Worm (Caenorhabditis elegans) whole organism, young adult: ENCODE data around the gene C34D4.2.

ENCODE experiments used
- B0261.1 ChIP-seq: sonication (generic microtip); optimal IDR thresholded peaks from 2 replicates; lab custom pipeline; 2016; ENCODE audit warnings: mild to moderate bottlenecking, missing genetic modification characterization, moderate library complexity, missing compliant biosample characterization
- C06A6.2 ChIP-seq: fragments of 200-800 bp; sonication (Bioruptor generic); conservative IDR thresholded peaks from 2 replicates; pipeline ENCODE4 v1.3.6; 2022; ENCODE audit warnings: missing genetic modification characterization, missing compliant biosample characterization
- F22D6.2 ChIP-seq: sonication (generic microtip); optimal IDR thresholded peaks from 2 replicates; lab custom pipeline; 2016; ENCODE audit warnings: mild to moderate bottlenecking, missing genetic modification characterization, missing compliant biosample characterization
- ZK185.1 ChIP-seq: sonication (generic microtip); optimal IDR thresholded peaks from 2 replicates; lab custom pipeline; 2016; ENCODE audit warnings: mild to moderate bottlenecking, missing genetic modification characterization, missing compliant biosample characterization; ENCODE audit not compliant: poor library complexity, severe bottlenecking
- akir-1 ChIP-seq: fragments of 200-800 bp; sonication (Bioruptor generic); optimal IDR thresholded peaks from 2 replicates; lab custom pipeline; 2018; ENCODE audit warnings: mild to moderate bottlenecking, missing genetic modification characterization, moderate library complexity, missing compliant biosample characterization
- atf-7 ChIP-seq: sonication (generic microtip); optimal IDR thresholded peaks from 2 replicates; lab custom pipeline; 2017; ENCODE audit warnings: mild to moderate bottlenecking, missing genetic modification characterization, missing compliant biosample characterization
- ccch-3 ChIP-seq: fragments of 200-800 bp; sonication (Bioruptor generic); optimal IDR thresholded peaks from 2 replicates; lab custom pipeline; 2018; ENCODE audit warnings: mild to moderate bottlenecking, missing genetic modification characterization, missing compliant biosample characterization
- ceh-58 ChIP-seq: fragments of 200-800 bp; sonication (Bioruptor generic); IDR thresholded peaks from 2 replicates; pipeline ENCODE4 v1.3.6; 2022; ENCODE audit warnings: missing genetic modification characterization, missing compliant biosample characterization
- chd-7 ChIP-seq: sonication (generic microtip); optimal IDR thresholded peaks from 2 replicates; lab custom pipeline; 2016; ENCODE audit warnings: mild to moderate bottlenecking, missing genetic modification characterization, moderate library complexity, missing compliant biosample characterization
- dpff-1 ChIP-seq: sonication (generic microtip); optimal IDR thresholded peaks from 2 replicates; lab custom pipeline; 2017; ENCODE audit warnings: mild to moderate bottlenecking, missing genetic modification characterization, missing compliant biosample characterization
- efl-1 ChIP-seq: fragments of 150-350 bp; optimal IDR thresholded peaks from 2 replicates; lab custom pipeline; 2014; ENCODE audit warnings: missing biosample characterization, missing genetic modification reagents, missing genetic modification characterization
- hlh-26 ChIP-seq: fragments of 200-800 bp; sonication (Bioruptor generic); conservative IDR thresholded peaks from 2 replicates; pipeline ENCODE4 v1.3.6; 2022; ENCODE audit warnings: missing genetic modification reagents, missing genetic modification characterization, missing compliant biosample characterization
- hmg-20 ChIP-seq: fragments of 200-800 bp; sonication (Bioruptor generic); IDR thresholded peaks from 2 replicates; pipeline ENCODE4 v1.3.6; 2022; ENCODE audit warnings: missing genetic modification reagents, missing genetic modification characterization, missing compliant biosample characterization
- lin-35 ChIP-seq, 3 experiments: fragments of 150-350 bp in 2 of 3; sonication (generic microtip) in 1 of 3; optimal IDR thresholded peaks; 2 replicates each; lab custom pipeline; 2014 to 2018; ENCODE audit warnings: missing biosample characterization in 3 of 3, missing genetic modification characterization in 3 of 3, missing genetic modification reagents in 3 of 3
- nfya-2 ChIP-seq: fragments of 200-800 bp; sonication (Bioruptor generic); IDR thresholded peaks from 2 replicates; pipeline ENCODE4 v1.3.6; 2022; ENCODE audit warnings: missing genetic modification reagents, missing genetic modification characterization, missing compliant biosample characterization
- nhr-80 ChIP-seq: sonication (generic microtip); optimal IDR thresholded peaks from 2 replicates; lab custom pipeline; 2016; ENCODE audit warnings: missing genetic modification characterization, missing compliant biosample characterization
- somi-1 ChIP-seq: fragments of 200-800 bp; sonication (Bioruptor generic); optimal IDR thresholded peaks from 2 replicates; lab custom pipeline; 2018; ENCODE audit warnings: mild to moderate bottlenecking, missing genetic modification characterization, missing compliant biosample characterization
- tbx-9 ChIP-seq: sonication (generic microtip); optimal IDR thresholded peaks from 2 replicates; lab custom pipeline; 2016; ENCODE audit warnings: borderline replicate concordance, missing genetic modification characterization, inconsistent platforms, missing compliant biosample characterization
- unc-130 ChIP-seq: sonication (generic microtip); optimal IDR thresholded peaks from 2 replicates; lab custom pipeline; 2016; ENCODE audit warnings: missing genetic modification reagents, missing genetic modification characterization, missing compliant biosample characterization
- xnd-1 ChIP-seq: sonication (generic microtip); optimal IDR thresholded peaks from 2 replicates; lab custom pipeline; 2016; ENCODE audit warnings: missing genotype, missing genetic modification reagents, missing genetic modification characterization, missing compliant biosample characterization
- ztf-26 ChIP-seq: sonication (generic microtip); optimal IDR thresholded peaks from 2 replicates; lab custom pipeline; 2017; ENCODE audit warnings: missing genetic modification characterization, missing compliant biosample characterization

The C34D4.2 gene

DNA sequence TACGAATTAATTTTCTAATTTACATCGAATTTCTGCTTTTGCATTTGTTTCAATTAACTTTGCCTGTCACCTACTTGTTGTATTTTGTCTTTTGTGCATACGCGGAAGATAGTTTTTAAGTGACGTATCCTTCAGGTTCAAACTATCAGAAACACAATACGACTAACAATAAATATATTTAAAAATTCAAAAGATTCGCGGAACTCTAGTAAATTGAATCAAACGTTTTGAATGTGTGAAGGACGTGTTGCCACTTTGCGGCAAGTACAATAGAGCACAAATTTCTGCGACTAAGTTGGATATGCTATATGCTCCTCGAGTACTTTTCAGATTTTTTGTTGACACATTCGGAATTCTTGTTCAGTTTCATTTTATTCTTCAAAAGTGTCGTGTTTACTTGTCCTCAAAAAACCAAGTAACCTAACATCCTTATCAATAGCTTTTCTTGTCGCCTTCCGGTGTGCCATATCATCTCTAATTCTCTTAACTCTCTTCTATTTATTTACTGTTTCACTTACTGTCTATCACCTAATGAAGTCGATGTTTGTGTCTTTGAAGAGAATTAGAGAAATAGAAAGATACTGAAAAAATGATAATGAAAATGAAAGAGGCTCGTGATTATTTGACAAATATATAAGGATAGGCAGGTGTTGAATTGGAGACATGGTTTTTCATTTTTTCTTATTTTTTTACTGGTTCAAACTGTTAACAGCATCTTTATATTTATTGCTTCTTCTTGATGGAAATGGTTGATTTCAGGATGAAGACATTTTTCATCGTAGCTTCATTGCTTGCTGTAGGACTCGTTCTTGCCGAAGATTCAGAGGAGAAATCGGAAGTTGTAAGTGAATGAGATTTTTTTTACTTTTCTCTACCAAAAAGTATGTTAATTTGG is 34.3 kb downstream of the C34D4.2 start, which contains the start of gene srlf-7 (continued):
- TF ChIP-seq efl-1 (GFP tag; lab: Kevin White, UChicago) (no peak), nhr-80 (tag; lab: Kevin White, UChicago) (peak; percentile 96), ztf-26 (tag; lab: Kevin White, UChicago) (peak; percentile 31), F22D6.2 (tag; lab: Kevin White, UChicago) (no peak), xnd-1 (tag; lab: Kevin White, UChicago) (no peak)
- TF ChIP-seq, all 124 proteins: peak for 18

DNA sequence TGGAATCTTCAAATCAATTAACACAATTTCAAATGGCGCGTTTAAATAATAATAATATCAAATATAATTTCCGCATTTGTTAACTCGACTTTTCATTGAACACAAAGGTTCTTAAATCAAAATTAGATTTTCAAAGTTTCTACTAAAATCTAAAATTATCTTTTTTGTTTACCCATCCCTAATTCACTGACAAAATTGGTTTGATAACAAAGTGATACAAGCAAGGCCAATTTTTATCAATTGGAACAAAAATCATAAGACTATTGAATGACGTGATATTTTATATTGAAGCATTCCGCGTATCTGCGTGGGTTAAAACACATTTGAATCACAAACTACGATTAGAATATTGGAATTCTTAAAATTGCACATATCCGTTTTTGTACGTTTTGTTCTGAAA is 36.0 kb downstream of the C34D4.2 start:
- no peak for TF ChIP-seq ceh-58
- peak; percentile 76 for TF ChIP-seq nhr-80 (tag; lab: Kevin White, UChicago)
- peak; percentile 1 for TF ChIP-seq ZK185.1
- TF ChIP-seq tbx-9 (tag; lab: Kevin White, UChicago), result no peak
- peak; percentile 57 for TF ChIP-seq atf-7 (tag; lab: Kevin White, UChicago)
- TF ChIP-seq ztf-26 (tag; lab: Kevin White, UChicago), result peak; percentile 34
- no peak for TF ChIP-seq akir-1 (GFP tag; lab: Kevin White, UChicago)

DNA sequence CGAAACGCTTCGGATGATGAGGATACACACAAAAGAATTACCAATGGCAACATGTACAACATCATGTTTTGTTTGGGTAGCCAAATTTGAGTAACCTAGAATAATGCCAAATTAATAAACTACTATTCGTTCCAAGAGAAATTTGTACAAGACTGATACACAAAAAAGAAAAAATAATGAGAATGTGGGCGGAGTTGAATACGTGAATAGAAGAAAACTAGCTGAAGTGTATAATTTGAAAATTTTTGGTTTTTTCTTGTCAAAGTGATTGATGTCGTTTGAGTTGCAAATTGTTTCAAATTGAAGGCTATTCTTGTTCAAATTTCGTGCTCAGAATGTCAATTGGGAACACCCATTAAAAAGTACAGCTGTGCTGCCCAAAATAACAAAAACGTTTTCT is 37.3 kb downstream of the C34D4.2 start, which contains the start of gene R13A1.5:
Gene R13A1.5 (minus strand): TSS at position 101 of the 400 bp plus-strand sequence.
- TF ChIP-seq nfya-2 (GFP tag; lab: Robert Waterston, UW) (no peak), chd-7 (no peak), B0261.1 (no peak), unc-130 (no peak)
- TF ChIP-seq, all 124 proteins: peak for 0

DNA sequence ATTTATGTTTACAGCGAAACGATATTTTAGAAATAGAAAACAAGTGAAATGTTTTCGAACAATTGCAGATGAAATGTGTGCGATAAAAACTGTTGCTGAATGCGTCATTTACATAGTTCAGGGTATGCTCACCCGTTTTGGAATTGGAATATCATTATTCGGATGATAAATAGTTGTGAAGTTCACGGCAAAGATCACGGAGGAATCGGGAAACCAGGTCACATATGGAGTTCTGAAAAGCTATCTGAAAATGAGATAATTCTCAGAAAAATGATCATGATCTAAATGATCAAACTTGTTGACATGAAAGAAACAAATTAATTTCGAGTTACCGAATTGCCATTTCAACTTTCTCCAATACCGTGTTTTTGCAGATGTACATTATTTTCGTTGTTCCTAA is 41.3 kb downstream of the C34D4.2 start, which contains the start of gene best-16:
Gene best-16 (minus strand): TSS at position 101 of the 400 bp plus-strand sequence.
- TF ChIP-seq somi-1 (no peak), C06A6.2 (GFP tag; lab: Robert Waterston, UW) (no peak), ccch-3 (GFP tag; lab: Kevin White, UChicago) (no peak)
- TF ChIP-seq, all 124 proteins: peak for 0

DNA sequence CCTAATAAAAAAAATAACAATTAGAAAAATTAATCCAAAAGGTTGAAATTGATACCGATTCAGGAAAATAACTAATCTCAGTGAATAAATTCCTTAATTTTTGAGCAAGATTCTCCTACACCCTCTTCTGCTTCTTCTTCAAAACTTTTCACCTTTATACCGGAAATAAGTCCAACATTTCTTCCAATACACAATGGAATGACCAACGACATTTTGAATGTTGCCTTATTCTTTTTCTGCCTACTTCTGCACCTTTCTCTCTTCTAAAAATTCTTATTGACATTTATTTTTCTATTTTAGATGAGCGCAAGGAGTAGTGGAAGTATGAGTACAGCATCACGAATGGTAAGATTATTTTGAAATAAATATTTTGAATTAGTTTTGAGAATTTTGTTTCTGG is 42.4 kb downstream of the C34D4.2 start, which contains the start of gene unc-8:
Gene unc-8 (plus strand): TSS at position 301 of the 400 bp plus-strand sequence.
- no peak for TF ChIP-seq hmg-20 (GFP tag; lab: Robert Waterston, UW)

DNA sequence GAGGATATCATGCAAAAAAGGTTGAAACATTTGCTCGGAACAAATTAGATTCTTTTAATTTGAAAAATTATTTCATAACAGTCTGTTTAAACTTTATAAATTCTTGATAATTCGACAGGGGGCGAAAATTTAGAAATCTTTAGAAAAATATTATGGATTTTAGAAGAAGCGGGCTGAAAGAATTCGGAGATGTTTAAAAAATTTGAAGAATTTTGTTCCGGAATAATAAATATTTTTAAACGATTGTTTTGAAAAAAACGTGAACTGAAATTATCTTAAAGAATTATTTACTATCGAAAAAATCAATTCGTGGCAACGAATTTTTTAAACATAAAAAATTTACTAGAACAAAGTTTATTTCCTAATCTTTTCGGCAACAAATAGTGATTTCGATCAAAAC is 49.2 kb downstream of the C34D4.2 start, which contains the start of gene R13A1.3:
Gene R13A1.3 (plus strand): TSS at position 301 of the 400 bp plus-strand sequence.
- TF ChIP-seq dpff-1, result no peak
- TF ChIP-seq lin-35 (GFP tag; optimal IDR thresholded peaks at IDR 0.05; lab: Kevin White, UChicago), result no peak
- TF ChIP-seq hlh-26 (GFP tag; lab: Robert Waterston, UW), result no peak
